Worm (Caenorhabditis elegans): ENCODE results near the gene pals-40.

DNA sequence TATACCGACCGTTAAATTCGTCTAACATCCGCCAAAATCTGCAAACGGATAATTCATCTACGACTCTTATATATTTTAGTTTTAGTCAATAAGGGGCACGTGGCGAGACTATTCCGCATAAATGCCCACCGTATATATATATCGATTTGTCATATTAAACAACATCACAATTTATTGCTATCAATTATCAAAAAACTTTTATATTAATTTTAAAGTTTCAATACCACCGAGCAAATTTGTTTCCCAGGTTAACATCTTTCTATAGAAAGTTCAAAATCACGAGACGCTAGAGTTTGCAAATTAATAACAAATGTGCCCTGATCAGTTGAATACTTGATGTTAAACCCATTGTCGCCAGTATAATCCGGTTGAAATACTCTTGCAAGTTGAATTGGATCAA lies 30.3 kb downstream of the pals-40 start, which contains the start of gene Y82E9BL.5:
- TF ChIP-seq ama-1 (optimal IDR thresholded peaks at IDR 0.05) (no peak), nhr-28 (tag; optimal IDR thresholded peaks at IDR 0.05) (no peak), lsy-12 (tag; optimal IDR thresholded peaks at IDR 0.05) (no peak), zag-1 (tag; optimal IDR thresholded peaks at IDR 0.05) (no peak), mdl-1 (tag; optimal IDR thresholded peaks at IDR 0.05) (no peak), nhr-12 (tag; optimal IDR thresholded peaks at IDR 0.05) (no peak), elt-3 (tag; optimal IDR thresholded peaks at IDR 0.05) (no peak), nhr-237 (tag; optimal IDR thresholded peaks at IDR 0.05) (no peak)
